Worm (Caenorhabditis elegans) whole organism, young adult: ENCODE data around the gene cyh-1.

Experiments
- F57A8.1 ChIP-seq: fragments of 200-800 bp; sonication (Bioruptor generic); optimal IDR thresholded peaks from 2 replicates; lab custom pipeline; 2018; ENCODE audit warnings: mild to moderate bottlenecking, missing genetic modification characterization, moderate library complexity, missing compliant biosample characterization
- lin-35 ChIP-seq, 3 experiments: fragments of 150-350 bp in 2 of 3; sonication (generic microtip) in 1 of 3; optimal IDR thresholded peaks; 2 replicates each; lab custom pipeline; 2014 to 2018; ENCODE audit warnings: missing biosample characterization in 3 of 3, missing genetic modification characterization in 3 of 3, missing genetic modification reagents in 3 of 3
- rpc-1 ChIP-seq, 2 experiments: fragments of 150-350 bp in 1 of 2; sonication (generic microtip) in 1 of 2; optimal IDR thresholded peaks; 2 replicates each; lab custom pipeline; 2014 to 2018; ENCODE audit warnings: missing biosample characterization in 1 of 2, missing genetic modification characterization in 1 of 2, missing genetic modification reagents in 1 of 2, missing genotype in 1 of 2
- zim-3 ChIP-seq: sonication (generic microtip); optimal IDR thresholded peaks from 2 replicates; lab custom pipeline; 2017; ENCODE audit warnings: mild to moderate bottlenecking, missing genetic modification characterization, moderate library complexity, missing compliant biosample characterization

DNA sequence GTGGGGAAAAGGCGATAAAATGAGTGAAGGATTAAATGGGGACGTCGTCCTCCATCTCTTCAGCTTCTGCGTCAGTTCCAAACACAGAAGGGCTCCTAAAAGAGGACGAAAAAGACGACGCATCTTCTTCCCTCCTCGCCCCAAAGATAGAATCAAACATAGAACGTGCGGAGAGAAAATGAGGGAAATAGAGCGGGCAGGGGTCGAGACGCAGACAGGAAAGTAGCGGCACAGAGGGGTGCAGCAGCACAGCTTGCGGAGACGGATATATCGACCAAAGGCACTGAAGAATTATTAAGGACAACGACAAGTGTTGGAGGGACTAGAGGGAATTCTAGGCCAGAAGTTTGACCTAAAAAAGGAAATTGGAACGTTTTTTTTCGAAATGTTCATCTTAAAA is 42.5 kb downstream of the cyh-1 start:
- TF ChIP-seq zim-3 (tag; lab: Kevin White, UChicago) (no peak), F57A8.1 (GFP tag; lab: Kevin White, UChicago) (no peak), lin-35 (GFP tag; optimal IDR thresholded peaks at IDR 0.05; lab: Kevin White, UChicago) (no peak), rpc-1 (optimal IDR thresholded peaks at IDR 0.05; lab: Kevin White, UChicago) (no peak), rpc-1 (tag; optimal IDR thresholded peaks at IDR 0.05; lab: Kevin White, UChicago) (no peak)
